Fruit fly (Drosophila melanogaster) whole organism, adult: ENCODE measurements around the gene CG31898.

Experiments
- CG11617 ChIP-seq: fragments of 200-800 bp; sonication (Bioruptor generic); optimal IDR thresholded peaks from 2 replicates; lab custom pipeline; 2017; ENCODE audit warnings: mild to moderate bottlenecking, missing biosample characterization, missing genetic modification reagents, missing genetic modification characterization
- CG12768 ChIP-seq: fragments of 200-800 bp; sonication (Bioruptor generic); optimal IDR thresholded peaks from 2 replicates; lab custom pipeline; 2017; ENCODE audit warnings: missing biosample characterization, missing genetic modification characterization, mild to moderate bottlenecking, moderate library complexity, missing genetic modification reagents
- CG14711 ChIP-seq: fragments of 200-800 bp; sonication (Bioruptor generic); optimal IDR thresholded peaks from 2 replicates; lab custom pipeline; 2018; ENCODE audit warnings: missing biosample characterization, mild to moderate bottlenecking, missing genetic modification characterization, moderate library complexity
- CG1620 ChIP-seq: fragments of 200-800 bp; sonication (Bioruptor generic); optimal IDR thresholded peaks from 2 replicates; lab custom pipeline; 2016; ENCODE audit warnings: missing biosample characterization, missing genetic modification characterization
- CG33017 ChIP-seq: fragments of 200-800 bp; sonication (Bioruptor generic); optimal IDR thresholded peaks from 2 replicates; lab custom pipeline; 2018; ENCODE audit warnings: missing biosample characterization, mild to moderate bottlenecking, missing genetic modification characterization, moderate library complexity
- CG5204 ChIP-seq: fragments of 200-800 bp; sonication (Bioruptor generic); optimal IDR thresholded peaks from 2 replicates; lab custom pipeline; 2016; ENCODE audit warnings: missing biosample characterization, missing genetic modification characterization
- CG7045 ChIP-seq: fragments of 200-800 bp; sonication (Bioruptor generic); optimal IDR thresholded peaks from 2 replicates; lab custom pipeline; 2017; ENCODE audit warnings: missing biosample characterization, mild to moderate bottlenecking, missing genetic modification characterization
- CG7101 ChIP-seq: fragments of 200-800 bp; sonication (Bioruptor generic); optimal IDR thresholded peaks from 2 replicates; lab custom pipeline; 2018; ENCODE audit warnings: missing biosample characterization, mild to moderate bottlenecking, missing genetic modification characterization, moderate library complexity
- Clk ChIP-seq: fragments of 200-800 bp; sonication (Bioruptor generic); optimal IDR thresholded peaks from 2 replicates; lab custom pipeline; 2017; ENCODE audit warnings: missing biosample characterization, missing genetic modification characterization
- Crg-1 ChIP-seq: fragments of 200-800 bp; sonication (Bioruptor generic); optimal IDR thresholded peaks from 2 replicates; lab custom pipeline; 2016; ENCODE audit warnings: missing biosample characterization, missing genetic modification characterization
- Hr96 ChIP-seq: fragments of 200-800 bp; sonication (Bioruptor generic); optimal IDR thresholded peaks from 2 replicates; lab custom pipeline; 2016; ENCODE audit warnings: missing biosample characterization, missing genetic modification characterization
- Mnt ChIP-seq: fragments of 200-800 bp; sonication (Bioruptor generic); optimal IDR thresholded peaks from 2 replicates; lab custom pipeline; 2016; ENCODE audit warnings: missing biosample characterization, mild to moderate bottlenecking, missing genetic modification characterization
- bab1 ChIP-seq: fragments of 200-800 bp; sonication (Bioruptor generic); optimal IDR thresholded peaks from 3 replicates; lab custom pipeline; 2019; ENCODE audit warnings: missing biosample characterization, mild to moderate bottlenecking, missing genetic modification characterization, moderate library complexity
- cic ChIP-seq: fragments of 200-800 bp; sonication (Bioruptor generic); optimal IDR thresholded peaks from 2 replicates; lab custom pipeline; 2017; ENCODE audit warnings: missing biosample characterization, mild to moderate bottlenecking, missing genetic modification characterization, moderate library complexity
- cnc ChIP-seq, 2 experiments: fragments of >200 bp; optimal IDR thresholded peaks; 2 replicates each; lab custom pipeline; 2017
- kay ChIP-seq: fragments of 200-800 bp; sonication (Bioruptor generic); peaks from one replicate; lab custom pipeline; 2016; ENCODE audit warnings: missing biosample characterization, missing genetic modification characterization, borderline replicate concordance
- ovo ChIP-seq: fragments of 200-800 bp; sonication (Bioruptor generic); optimal IDR thresholded peaks from 2 replicates; lab custom pipeline; 2016; ENCODE audit warnings: missing biosample characterization, missing genetic modification characterization
- pad ChIP-seq: fragments of 200-800 bp; sonication (Bioruptor generic); optimal IDR thresholded peaks from 3 replicates; lab custom pipeline; 2017; ENCODE audit warnings: missing biosample characterization, missing genetic modification characterization, mild to moderate bottlenecking, moderate library complexity, missing genetic modification reagents
- tj ChIP-seq: fragments of 200-800 bp; sonication (Bioruptor generic); optimal IDR thresholded peaks from 3 replicates; lab custom pipeline; 2017; ENCODE audit warnings: missing biosample characterization, mild to moderate bottlenecking, missing genetic modification characterization, moderate library complexity
- toe ChIP-seq: fragments of 200-800 bp; sonication (Bioruptor generic); optimal IDR thresholded peaks from 2 replicates; lab custom pipeline; 2016; ENCODE audit warnings: missing biosample characterization, missing genetic modification characterization

Gene CG31898

DNA sequence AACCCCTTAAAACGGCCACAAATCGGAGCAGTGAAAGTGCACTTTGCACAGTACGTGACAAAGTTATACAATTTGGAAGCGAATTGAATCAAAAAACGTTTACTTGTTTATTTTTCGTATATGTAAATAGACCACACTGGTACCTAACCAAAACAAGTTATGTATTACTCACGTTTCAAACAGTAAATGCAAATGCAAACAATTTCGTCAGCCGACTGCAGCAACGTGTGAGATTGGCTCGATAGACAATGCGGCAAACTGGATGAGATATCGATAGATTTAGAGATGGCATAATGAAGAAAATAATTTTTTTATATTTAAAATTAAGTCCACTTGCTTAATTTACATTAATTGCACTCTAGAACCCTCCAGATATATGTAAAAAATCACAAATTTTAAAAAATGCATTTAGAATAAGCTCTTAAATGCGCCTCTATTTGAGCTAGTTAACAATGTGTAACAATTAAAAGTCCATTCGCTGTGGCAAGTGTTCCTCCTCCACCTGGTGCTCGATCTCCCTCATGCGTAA, 18.6 kb upstream of the CG31898 start, which contains the start of gene AlaRS:
TSS of gene AlaRS (minus strand) at position 257 of the 529 bp plus-strand sequence.
- TF ChIP-seq pad (no peak), cnc (optimal IDR thresholded peaks at IDR 0.05; lab: Kevin White, UChicago) (no peak), CG7101 (tag; lab: Kevin White, UChicago) (peak; percentile 51), bab1 (GFP tag; lab: Kevin White, UChicago) (peak; percentile 71), ovo (GFP tag; lab: Kevin White, UChicago) (no peak), Hr96 (GFP tag; lab: Kevin White, UChicago) (no peak), CG1620 (peak; percentile 40), CG12768 (peak; percentile 61), tj (GFP tag; lab: Kevin White, UChicago) (peak; percentile 69), CG33017 (peak; percentile 60), CG5204 (GFP tag; lab: Kevin White, UChicago) (peak; percentile 37), CG7045 (GFP tag; lab: Kevin White, UChicago) (peak; percentile 29), Clk (no peak), kay (GFP tag; lab: Kevin White, UChicago) (peak; percentile 87), CG11617 (GFP tag; lab: Kevin White, UChicago) (peak; percentile 70), Mnt (peak; percentile 90), Crg-1 (GFP tag; lab: Kevin White, UChicago) (peak; percentile 30), CG14711 (tag; lab: Kevin White, UChicago) (peak; percentile 52), toe (GFP tag; lab: Kevin White, UChicago) (peak; percentile 34), cic (GFP tag; lab: Kevin White, UChicago) (peak; percentile 24)

dm6 chr2L:8382646-8383045, 17.6 kb upstream of the CG31898 start, which contains the start of the genes CG13392 and Rcd4:
Gene CG13392 (minus strand): TSS chr2L:8382807.
Gene Rcd4 (plus strand): TSS chr2L:8382861.
- TF ChIP-seq ovo (GFP tag; lab: Kevin White, UChicago) (peak; percentile 73), pad (peak; percentile 80), Mnt (peak; percentile 88), kay (GFP tag; lab: Kevin White, UChicago) (peak; percentile 59), toe (GFP tag; lab: Kevin White, UChicago) (peak; percentile 57), cic (GFP tag; lab: Kevin White, UChicago) (peak; percentile 63), CG14711 (tag; lab: Kevin White, UChicago) (peak; percentile 70), cnc (optimal IDR thresholded peaks at IDR 0.05; lab: Kevin White, UChicago) (no peak), Hr96 (GFP tag; lab: Kevin White, UChicago) (peak; percentile 80), CG1620 (peak; percentile 83), tj (GFP tag; lab: Kevin White, UChicago) (peak; percentile 53), CG5204 (GFP tag; lab: Kevin White, UChicago) (peak; percentile 62), CG7045 (GFP tag; lab: Kevin White, UChicago) (peak; percentile 73), CG11617 (GFP tag; lab: Kevin White, UChicago) (peak; percentile 62), CG7101 (tag; lab: Kevin White, UChicago) (peak; percentile 88), bab1 (GFP tag; lab: Kevin White, UChicago) (peak; percentile 82), CG12768 (peak; percentile 77), Crg-1 (GFP tag; lab: Kevin White, UChicago) (peak; percentile 91), Clk (peak; percentile 27), CG33017 (peak; percentile 72)

DNA sequence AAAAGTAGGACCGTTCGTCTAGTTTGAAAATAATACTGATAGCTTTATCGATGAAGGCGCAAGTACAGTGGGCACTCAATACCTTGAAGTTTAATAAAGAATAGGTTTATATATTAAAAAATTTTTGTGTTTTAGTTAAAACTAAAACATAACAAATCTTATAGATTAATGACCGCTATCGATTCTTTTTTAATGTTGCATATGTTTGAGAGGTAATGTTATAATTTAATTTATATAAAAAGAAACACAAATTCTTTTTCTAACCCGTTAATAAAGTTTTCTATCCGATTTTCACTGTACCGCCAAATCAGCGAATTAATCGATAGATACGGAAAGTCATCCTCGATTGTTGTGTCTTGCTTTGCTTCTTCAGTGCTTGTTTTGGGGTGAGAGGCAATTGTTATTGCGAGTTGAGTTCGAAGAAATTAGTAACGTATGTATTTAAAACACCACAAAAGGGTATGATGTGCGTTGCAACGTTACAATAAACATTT, 16.1 kb upstream of the CG31898 start, which contains the start of the genes Dad1 and CG13384:
TSS of gene Dad1 (minus strand) at position 30 of the 494 bp plus-strand sequence.
TSS of gene CG13384 (plus strand) at position 348 of the 494 bp plus-strand sequence.
- TF ChIP-seq ovo (GFP tag; lab: Kevin White, UChicago) (peak; percentile 78), CG14711 (tag; lab: Kevin White, UChicago) (peak; percentile 92), CG7045 (GFP tag; lab: Kevin White, UChicago) (peak; percentile 94), bab1 (GFP tag; lab: Kevin White, UChicago) (peak; percentile 97), CG33017 (peak; percentile 96), CG5204 (GFP tag; lab: Kevin White, UChicago) (peak; percentile 94), CG12768 (peak; percentile 96), CG1620 (peak; percentile 85), tj (GFP tag; lab: Kevin White, UChicago) (peak; percentile 88), pad (peak; percentile 83), toe (GFP tag; lab: Kevin White, UChicago) (peak; percentile 89), CG11617 (GFP tag; lab: Kevin White, UChicago) (peak; percentile 96), cnc (optimal IDR thresholded peaks at IDR 0.05; lab: Kevin White, UChicago) (no peak), CG7101 (tag; lab: Kevin White, UChicago) (peak; percentile 98), Mnt (peak; percentile 72), Crg-1 (GFP tag; lab: Kevin White, UChicago) (peak; percentile 88), Clk (peak; percentile 85), cic (GFP tag; lab: Kevin White, UChicago) (peak; percentile 81), Hr96 (GFP tag; lab: Kevin White, UChicago) (peak; percentile 79), kay (GFP tag; lab: Kevin White, UChicago) (peak; percentile 89)

DNA sequence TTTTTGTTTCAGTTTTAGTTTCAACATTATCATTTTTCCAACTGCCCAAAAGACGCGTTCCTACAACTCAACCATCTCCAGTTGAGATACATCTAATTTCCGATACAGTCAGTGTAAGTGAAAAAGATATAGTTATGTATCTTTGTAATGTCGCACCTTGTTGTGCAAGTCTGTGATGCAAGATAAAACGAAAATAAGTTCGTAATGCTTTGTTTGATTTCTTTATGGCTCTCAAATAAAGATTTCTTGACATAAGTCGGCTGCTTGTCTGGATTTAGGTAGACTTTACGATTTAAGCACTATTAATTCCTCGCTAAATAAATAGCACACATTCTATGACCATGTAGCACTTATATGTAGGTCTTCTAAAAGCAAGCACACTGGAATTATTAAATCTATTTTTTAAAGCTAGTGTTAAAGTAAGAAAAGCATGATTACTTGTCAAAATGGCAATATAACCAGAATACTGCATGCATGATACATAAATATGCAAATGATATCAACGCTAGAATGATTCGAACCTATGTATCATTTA, 15.2 kb upstream of the CG31898 start:
- TF ChIP-seq pad = no peak
- no peak for TF ChIP-seq ovo (GFP tag; lab: Kevin White, UChicago)
- no peak for TF ChIP-seq CG5204 (GFP tag; lab: Kevin White, UChicago)
- no peak for TF ChIP-seq CG11617 (GFP tag; lab: Kevin White, UChicago)
- TF ChIP-seq cic (GFP tag; lab: Kevin White, UChicago) = peak; percentile 2
- no peak for TF ChIP-seq tj (GFP tag; lab: Kevin White, UChicago)
- TF ChIP-seq kay (GFP tag; lab: Kevin White, UChicago) = peak; percentile 92
- no peak for TF ChIP-seq bab1 (GFP tag; lab: Kevin White, UChicago)
- peak; percentile 12 for TF ChIP-seq CG7101 (tag; lab: Kevin White, UChicago)
- TF ChIP-seq CG1620 = no peak
- TF ChIP-seq Hr96 (GFP tag; lab: Kevin White, UChicago) = no peak
- TF ChIP-seq CG33017 = no peak
- TF ChIP-seq CG14711 (tag; lab: Kevin White, UChicago) = peak; percentile 6
- TF ChIP-seq CG7045 (GFP tag; lab: Kevin White, UChicago) = peak; percentile 62
- TF ChIP-seq cnc (optimal IDR thresholded peaks at IDR 0.05; lab: Kevin White, UChicago) = no peak
- no peak for TF ChIP-seq toe (GFP tag; lab: Kevin White, UChicago)
- no peak for TF ChIP-seq Crg-1 (GFP tag; lab: Kevin White, UChicago)
- TF ChIP-seq Clk = no peak
- TF ChIP-seq Mnt = no peak
- TF ChIP-seq CG12768 = no peak
